Worm (Caenorhabditis elegans) whole organism, L1 larva: Measurements from ENCODE around the gene utp-20.

Source experiments
- C04F5.9 ChIP-seq: sonication (generic microtip); optimal IDR thresholded peaks from 2 replicates; lab custom pipeline; 2016; ENCODE audit warnings: missing genetic modification characterization, missing compliant biosample characterization
- Y116A8C.19 ChIP-seq: sonication (generic microtip); optimal IDR thresholded peaks from 2 replicates; lab custom pipeline; 2016; ENCODE audit warnings: missing compliant biosample characterization, missing genetic modification characterization, borderline replicate concordance
- aha-1 ChIP-seq: fragments of 150-350 bp; optimal IDR thresholded peaks from 2 replicates; lab custom pipeline; 2014; ENCODE audit warnings: missing biosample characterization, missing genetic modification characterization
- alr-1 ChIP-seq: fragments of 200-800 bp; sonication (Bioruptor generic); optimal IDR thresholded peaks from 2 replicates; lab custom pipeline; 2018; ENCODE audit warnings: borderline replicate concordance, mild to moderate bottlenecking, missing genetic modification characterization, missing compliant biosample characterization
- aly-2 ChIP-seq: fragments of 150-350 bp; optimal IDR thresholded peaks from 2 replicates; lab custom pipeline; 2014; ENCODE audit warnings: missing biosample characterization, missing genetic modification characterization
- ama-1 ChIP-seq: fragments of 150-350 bp; optimal IDR thresholded peaks from 2 replicates; lab custom pipeline; 2014
- ceh-8 ChIP-seq: fragments of 200-800 bp; sonication (Bioruptor generic); optimal IDR thresholded peaks from 2 replicates; lab custom pipeline; 2018; ENCODE audit warnings: mild to moderate bottlenecking, missing genetic modification characterization, moderate library complexity, missing compliant biosample characterization
- ceh-82 ChIP-seq, 3 experiments: fragments of 150-350 bp in 1 of 3; sonication (generic microtip) in 2 of 3; optimal IDR thresholded peaks; 2 replicates each; lab custom pipeline; 2014 to 2017; ENCODE audit warnings: missing biosample characterization in 3 of 3, missing genetic modification characterization in 3 of 3
- ceh-90 ChIP-seq: sonication (generic microtip); optimal IDR thresholded peaks from 2 replicates; lab custom pipeline; 2016; ENCODE audit warnings: missing genetic modification characterization, missing compliant biosample characterization
- ces-1 ChIP-seq: fragments of 150-350 bp; optimal IDR thresholded peaks from 2 replicates; lab custom pipeline; 2014; ENCODE audit warnings: missing biosample characterization, missing genetic modification reagents, missing genetic modification characterization
- efl-3 ChIP-seq: fragments of 200-800 bp; sonication (Bioruptor generic); optimal IDR thresholded peaks from 2 replicates; lab custom pipeline; 2018; ENCODE audit warnings: mild to moderate bottlenecking, missing genetic modification characterization, missing compliant biosample characterization
- egl-27 ChIP-seq, 2 experiments: fragments of 150-350 bp in 1 of 2; sonication (generic microtip); optimal IDR thresholded peaks; 3 replicates each; lab custom pipeline; 2017 to 2018; ENCODE audit warnings: missing biosample characterization in 2 of 2, missing genetic modification characterization in 2 of 2, missing genetic modification reagents in 2 of 2
- elt-2 ChIP-seq: sonication (generic microtip); optimal IDR thresholded peaks from 2 replicates; lab custom pipeline; 2016; ENCODE audit warnings: missing genetic modification characterization, mild to moderate bottlenecking, inconsistent platforms, missing compliant biosample characterization, missing genetic modification reagents
- ets-5 ChIP-seq: fragments of 200-800 bp; sonication (Bioruptor generic); IDR thresholded peaks from 2 replicates; pipeline ENCODE4 v1.3.6; 2022; ENCODE audit warnings: missing genetic modification characterization, missing compliant biosample characterization
- hlh-4 ChIP-seq: sonication (generic microtip); optimal IDR thresholded peaks from 2 replicates; lab custom pipeline; 2016; ENCODE audit warnings: mild to moderate bottlenecking, missing genetic modification characterization, missing compliant biosample characterization
- irx-1 ChIP-seq: sonication (generic microtip); optimal IDR thresholded peaks from 2 replicates; lab custom pipeline; 2016; ENCODE audit warnings: missing genetic modification characterization, missing compliant biosample characterization
- isw-1 ChIP-seq: fragments of 200-800 bp; sonication (Bioruptor generic); IDR thresholded peaks from 2 replicates; pipeline ENCODE4 v1.3.6; 2022; ENCODE audit warnings: missing genetic modification characterization, missing compliant biosample characterization
- lin-13 ChIP-seq: fragments of 150-350 bp; optimal IDR thresholded peaks from 2 replicates; lab custom pipeline; 2014; ENCODE audit warnings: missing biosample characterization, missing genetic modification reagents, missing genetic modification characterization
- lin-35 ChIP-seq, 2 experiments: fragments of 150-350 bp; optimal IDR thresholded peaks; 2 replicates each; lab custom pipeline; 2014; ENCODE audit warnings: missing biosample characterization in 2 of 2, missing genetic modification characterization in 2 of 2, missing genetic modification reagents in 2 of 2
- lin-39 ChIP-seq: fragments of 150-350 bp; optimal IDR thresholded peaks from 2 replicates; lab custom pipeline; 2014; ENCODE audit warnings: missing biosample characterization, missing genetic modification reagents, missing genetic modification characterization
- lsy-2 ChIP-seq, 2 experiments: fragments of 150-350 bp; optimal IDR thresholded peaks; 2 replicates each; lab custom pipeline; 2014; ENCODE audit warnings: missing biosample characterization in 2 of 2, missing genetic modification characterization in 2 of 2
- mab-9 ChIP-seq: fragments of 200-800 bp; sonication (Bioruptor generic); IDR thresholded peaks from 2 replicates; pipeline ENCODE4 v1.3.6; 2022; ENCODE audit warnings: missing genetic modification reagents, missing genetic modification characterization, missing compliant biosample characterization
- nhr-11 ChIP-seq: fragments of 150-350 bp; optimal IDR thresholded peaks from 2 replicates; lab custom pipeline; 2014; ENCODE audit warnings: missing biosample characterization, missing genetic modification characterization
- nhr-12 ChIP-seq: sonication (generic microtip); optimal IDR thresholded peaks from 2 replicates; lab custom pipeline; 2017; ENCODE audit warnings: missing biosample characterization, missing genetic modification characterization
- nhr-20 ChIP-seq: sonication (generic microtip); optimal IDR thresholded peaks from 2 replicates; lab custom pipeline; 2016; ENCODE audit warnings: mild to moderate bottlenecking, missing genetic modification characterization, missing compliant biosample characterization
- nhr-47 ChIP-seq: sonication (generic microtip); optimal IDR thresholded peaks from 2 replicates; lab custom pipeline; 2016; ENCODE audit warnings: mild to moderate bottlenecking, missing genetic modification characterization, moderate library complexity, missing compliant biosample characterization
- nhr-71 ChIP-seq: sonication (generic microtip); optimal IDR thresholded peaks from 2 replicates; lab custom pipeline; 2016; ENCODE audit warnings: mild to moderate bottlenecking, missing genetic modification characterization, moderate library complexity, missing compliant biosample characterization
- nhr-77 ChIP-seq: fragments of 150-350 bp; optimal IDR thresholded peaks from 2 replicates; lab custom pipeline; 2014; ENCODE audit warnings: missing biosample characterization, missing genetic modification characterization
- nhr-84 ChIP-seq: sonication (generic microtip); optimal IDR thresholded peaks from 2 replicates; lab custom pipeline; 2017; ENCODE audit warnings: missing biosample characterization, missing genetic modification characterization
- nhr-85 ChIP-seq: sonication (generic microtip); peaks from one replicate; lab custom pipeline; 2016; ENCODE audit warnings: missing genetic modification characterization, inconsistent platforms, missing compliant biosample characterization
- nhr-90 ChIP-seq: sonication (generic microtip); optimal IDR thresholded peaks from 2 replicates; lab custom pipeline; 2016; ENCODE audit warnings: mild to moderate bottlenecking, missing genetic modification characterization, missing compliant biosample characterization; ENCODE audit not compliant: poor library complexity
- pag-3 ChIP-seq: sonication (generic microtip); optimal IDR thresholded peaks from 2 replicates; lab custom pipeline; 2017; ENCODE audit warnings: missing genetic modification characterization, mild to moderate bottlenecking, missing compliant biosample characterization, antibody characterized with exemption, borderline replicate concordance; ENCODE audit not compliant: insufficient read depth
- pax-3 ChIP-seq: fragments of 200-800 bp; sonication (Bioruptor generic); optimal IDR thresholded peaks from 2 replicates; lab custom pipeline; 2018; ENCODE audit warnings: mild to moderate bottlenecking, missing genetic modification characterization, moderate library complexity, missing compliant biosample characterization
- skn-1 ChIP-seq: fragments of 150-350 bp; optimal IDR thresholded peaks from 2 replicates; lab custom pipeline; 2014; ENCODE audit warnings: missing biosample characterization, missing genetic modification characterization
- snpc-4 ChIP-seq: fragments of 150-350 bp; optimal IDR thresholded peaks from 2 replicates; lab custom pipeline; 2014; ENCODE audit warnings: missing biosample characterization, missing genetic modification characterization
- snu-23 ChIP-seq: sonication (generic microtip); optimal IDR thresholded peaks from 2 replicates; lab custom pipeline; 2016; ENCODE audit warnings: missing genetic modification characterization, missing compliant biosample characterization
- sptf-1 ChIP-seq: fragments of 150-350 bp; optimal IDR thresholded peaks from 2 replicates; lab custom pipeline; 2014; ENCODE audit warnings: missing biosample characterization, missing genetic modification characterization
- sup-37 ChIP-seq: fragments of 200-800 bp; sonication (Bioruptor generic); optimal IDR thresholded peaks from 2 replicates; lab custom pipeline; 2018; ENCODE audit warnings: mild to moderate bottlenecking, missing genetic modification characterization, missing compliant biosample characterization
- swsn-7 ChIP-seq: sonication (generic microtip); optimal IDR thresholded peaks from 2 replicates; lab custom pipeline; 2016; ENCODE audit warnings: missing genetic modification characterization, missing compliant biosample characterization
- tbx-2 ChIP-seq: sonication (generic microtip); optimal IDR thresholded peaks from 2 replicates; lab custom pipeline; 2016; ENCODE audit warnings: missing genetic modification characterization, missing compliant biosample characterization
- unc-130 ChIP-seq: fragments of 150-350 bp; optimal IDR thresholded peaks from 2 replicates; lab custom pipeline; 2017; ENCODE audit warnings: missing biosample characterization, missing genetic modification characterization, inconsistent platforms
- unc-62 ChIP-seq: fragments of 150-350 bp; optimal IDR thresholded peaks from 2 replicates; lab custom pipeline; 2014; ENCODE audit warnings: missing biosample characterization, missing genetic modification reagents, missing genetic modification characterization
- unc-86 ChIP-seq: sonication (generic microtip); optimal IDR thresholded peaks from 2 replicates; lab custom pipeline; 2016; ENCODE audit warnings: missing genetic modification characterization, missing compliant biosample characterization
- ztf-11 ChIP-seq, 2 experiments: sonication (generic microtip); optimal IDR thresholded peaks; 2 replicates each; lab custom pipeline; 2016 to 2017; ENCODE audit warnings: missing genetic modification characterization in 2 of 2, missing biosample characterization in 1 of 2, missing compliant biosample characterization in 1 of 2
- ztf-4 ChIP-seq: fragments of 150-350 bp; optimal IDR thresholded peaks from 2 replicates; lab custom pipeline; 2014; ENCODE audit warnings: missing biosample characterization, missing genetic modification characterization

Gene utp-20

ce11 chrII:6582758-6583157 lies 46.6 kb downstream of the utp-20 start, which contains the start of gene C56C10.4:
C56C10.4 (plus strand) TSS chrII:6583058.
- TF ChIP-seq C04F5.9: no peak
- no peak for TF ChIP-seq unc-86 (tag; lab: Kevin White, UChicago)
- TF ChIP-seq efl-3 (GFP tag; lab: Kevin White, UChicago): no peak
- TF ChIP-seq ets-5 (GFP tag; lab: Robert Waterston, UW): no peak
- no peak for TF ChIP-seq egl-27 (tag; optimal IDR thresholded peaks at IDR 0.05; lab: Kevin White, UChicago)
- TF ChIP-seq irx-1 (tag; lab: Kevin White, UChicago): no peak
- no peak for TF ChIP-seq lin-35 (GFP tag; optimal IDR thresholded peaks at IDR 0.05; lab: Kevin White, UChicago)
- no peak for TF ChIP-seq lin-39 (tag; lab: Kevin White, UChicago)
- TF ChIP-seq snu-23 (GFP tag; lab: Kevin White, UChicago): no peak
- no peak for TF ChIP-seq alr-1
- TF ChIP-seq swsn-7 (tag; lab: Kevin White, UChicago): no peak
- no peak for TF ChIP-seq isw-1
- no peak for TF ChIP-seq nhr-20 (tag; lab: Kevin White, UChicago)
- TF ChIP-seq sup-37 (GFP tag; lab: Kevin White, UChicago): no peak
- TF ChIP-seq ceh-90 (tag; lab: Kevin White, UChicago): no peak
- TF ChIP-seq tbx-2 (tag; lab: Kevin White, UChicago): no peak

- TF ChIP-seq lsy-2 (tag; optimal IDR thresholded peaks at IDR 0.05; lab: Kevin White, UChicago): peak in 1 of 2 experiments; percentile 15
- TF ChIP-seq nhr-85: peak; percentile 24
- TF ChIP-seq pag-3 (tag; lab: Kevin White, UChicago): no peak
- TF ChIP-seq snu-23 (GFP tag; lab: Kevin White, UChicago): peak; percentile 32
- TF ChIP-seq aly-2 (tag; lab: Kevin White, UChicago): peak; percentile 75
- TF ChIP-seq ces-1 (GFP tag; lab: Kevin White, UChicago): no peak
- TF ChIP-seq nhr-20 (tag; lab: Kevin White, UChicago): peak; percentile 1
- TF ChIP-seq nhr-71 (tag; lab: Kevin White, UChicago): peak; percentile 11
- peak; percentile 62 for TF ChIP-seq ama-1 (lab: Kevin White, UChicago)
- peak; percentile 39 for TF ChIP-seq nhr-90 (tag; lab: Kevin White, UChicago)
- TF ChIP-seq unc-62 (GFP tag; lab: Kevin White, UChicago): no peak
- TF ChIP-seq elt-2 (tag; lab: Kevin White, UChicago): peak; percentile 30
- peak in 1 of 3 experiments; percentile 16 for TF ChIP-seq ceh-82 (tag; optimal IDR thresholded peaks at IDR 0.05; lab: Kevin White, UChicago)
- TF ChIP-seq ztf-11 (tag; optimal IDR thresholded peaks at IDR 0.05; lab: Kevin White, UChicago): peak in 1 of 2 experiments; percentile 3
These were observed 51.2 kb downstream of the utp-20 start, which contains the start of gene C56C10.7 for ce11 chrII:6587264-6587870. C56C10.7 (minus strand) TSS chrII:6587575.

- TF ChIP-seq nhr-47 (tag; lab: Kevin White, UChicago) (peak; percentile 97), nhr-71 (tag; lab: Kevin White, UChicago) (peak; percentile 99), swsn-7 (tag; lab: Kevin White, UChicago) (peak; percentile 98), nhr-20 (tag; lab: Kevin White, UChicago) (peak; percentile 98), ceh-8 (GFP tag; lab: Kevin White, UChicago) (peak; percentile 80), unc-62 (GFP tag; lab: Kevin White, UChicago) (no peak), efl-3 (GFP tag; lab: Kevin White, UChicago) (no peak), ztf-4 (tag; lab: Kevin White, UChicago) (peak; percentile 97), lin-35 (GFP tag; optimal IDR thresholded peaks at IDR 0.05; lab: Kevin White, UChicago) (peak; percentile 84 to 87), pax-3 (tag; lab: Kevin White, UChicago) (peak; percentile 90), nhr-77 (peak; percentile 94), nhr-90 (tag; lab: Kevin White, UChicago) (peak; percentile 94), nhr-84 (no peak), nhr-11 (tag; lab: Kevin White, UChicago) (peak; percentile 97), snpc-4 (tag; lab: Kevin White, UChicago) (peak; percentile 83), snu-23 (GFP tag; lab: Kevin White, UChicago) (peak; percentile 99), sptf-1 (no peak), skn-1 (tag; lab: Kevin White, UChicago) (peak; percentile 80), lin-13 (GFP tag; lab: Kevin White, UChicago) (peak; percentile 84), unc-130 (tag; lab: Kevin White, UChicago) (peak; percentile 74), Y116A8C.19 (tag; lab: Kevin White, UChicago) (no peak), mab-9 (GFP tag; lab: Robert Waterston, UW) (peak; percentile 65), aly-2 (tag; lab: Kevin White, UChicago) (peak; percentile 91), irx-1 (tag; lab: Kevin White, UChicago) (peak; percentile 88), hlh-4 (tag; lab: Kevin White, UChicago) (no peak), nhr-12 (no peak), aha-1 (tag; lab: Kevin White, UChicago) (peak; percentile 85)
These were observed 52.6 kb downstream of the utp-20 start, which contains the start of gene icd-1 for ce11 chrII:6588605-6589292. icd-1 (minus strand) TSS chrII:6588655.
